Worm (Caenorhabditis elegans): ENCODE measurements around the gene R02F2.10.
A peak's percentile ranks its signal among the peaks of the same experiment; 100 is the strongest.

DNA sequence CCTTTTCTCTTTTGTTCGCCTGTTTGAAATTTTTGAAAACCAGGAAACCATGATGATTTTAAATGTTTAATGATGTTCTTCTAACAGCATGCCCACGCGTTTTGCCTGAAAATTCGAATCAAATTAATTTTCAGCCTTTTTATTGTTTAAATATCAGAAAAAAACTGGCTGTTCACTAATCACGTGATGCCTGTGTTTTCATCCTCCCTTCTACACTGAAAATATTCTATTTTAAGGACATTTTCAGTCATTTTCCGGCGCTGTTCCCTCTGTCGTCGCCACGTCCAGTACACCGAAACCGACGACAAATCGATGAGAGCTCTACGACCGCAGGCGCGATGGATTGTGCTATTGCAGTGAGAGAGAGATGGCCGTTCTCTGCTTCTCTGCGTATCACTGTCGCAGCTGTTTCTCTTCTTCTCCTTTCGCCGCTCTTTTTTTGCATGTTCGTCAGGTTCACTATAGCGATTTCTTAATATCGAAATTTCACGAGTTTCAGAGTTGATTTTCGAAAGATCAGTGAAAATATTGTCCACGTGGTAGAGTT lies 28.3 kb upstream of the R02F2.10 start, which contains the start of gene F48E8.8:
- no peak for TF ChIP-seq egl-27 (tag; optimal IDR thresholded peaks at IDR 0.05)
- no peak for TF ChIP-seq unc-39 (tag; optimal IDR thresholded peaks at IDR 0.05)
- no peak for TF ChIP-seq ztf-11 (tag; optimal IDR thresholded peaks at IDR 0.05)
- TF ChIP-seq sma-3 (GFP tag; optimal IDR thresholded peaks at IDR 0.05), result no peak
- peak; percentile 13 for TF ChIP-seq sem-4 (tag; optimal IDR thresholded peaks at IDR 0.05)
- TF ChIP-seq ceh-16 (tag; optimal IDR thresholded peaks at IDR 0.05), result no peak
- no peak for TF ChIP-seq nhr-12 (tag; optimal IDR thresholded peaks at IDR 0.05)
- TF ChIP-seq ceh-82 (tag; optimal IDR thresholded peaks at IDR 0.05), result no peak
- no peak for TF ChIP-seq aly-2 (tag; optimal IDR thresholded peaks at IDR 0.05)
- no peak for TF ChIP-seq unc-62 (GFP tag; optimal IDR thresholded peaks at IDR 0.05)
- TF ChIP-seq unc-55 (GFP tag; optimal IDR thresholded peaks at IDR 0.05), result peak; percentile 71
- TF ChIP-seq nhr-25 (tag; optimal IDR thresholded peaks at IDR 0.05), result no peak

Measured in whole organism, L2 larva.